Fruit fly (Drosophila melanogaster) whole organism, embryonic: ENCODE measurements around the gene CG32102.

ENCODE experiments used
- Bgb ChIP-seq: fragments of 200-800 bp; sonication (Bioruptor generic); IDR thresholded peaks from 2 replicates; pipeline ENCODE4 v1.3.6; 2022; ENCODE audit warnings: missing biosample characterization, missing genetic modification characterization; ENCODE audit not compliant: partially characterized antibody
- CG10959 ChIP-seq: fragments of 200-800 bp; sonication (Bioruptor generic); IDR thresholded peaks from 2 replicates; pipeline ENCODE4 v1.3.6; 2022; ENCODE audit warnings: missing biosample characterization, missing genetic modification characterization
- CG11504 ChIP-seq: fragments of 200-800 bp; sonication (Bioruptor generic); optimal IDR thresholded peaks from 3 replicates; lab custom pipeline; 2019; ENCODE audit warnings: missing biosample characterization, mild to moderate bottlenecking, missing genetic modification characterization, moderate library complexity
- CG11560 ChIP-seq: fragments of 200-800 bp; sonication (Bioruptor generic); IDR thresholded peaks from 3 replicates; pipeline ENCODE4 v1.3.6; 2022; ENCODE audit warnings: missing biosample characterization, missing genetic modification characterization
- CG12391 ChIP-seq: fragments of 200-800 bp; sonication (Bioruptor generic); optimal IDR thresholded peaks from 3 replicates; lab custom pipeline; 2018; ENCODE audit warnings: missing biosample characterization, mild to moderate bottlenecking, missing genetic modification characterization, moderate library complexity
- CG12942 ChIP-seq: fragments of 200-800 bp; sonication (Bioruptor generic); optimal IDR thresholded peaks from 3 replicates; lab custom pipeline; 2016; ENCODE audit warnings: missing biosample characterization, missing genetic modification characterization
- CG14667 ChIP-seq: fragments of 200-800 bp; sonication (Bioruptor generic); IDR thresholded peaks from 2 replicates; pipeline ENCODE4 v1.3.6; 2022; ENCODE audit warnings: missing biosample characterization, missing genetic modification characterization
- CG15073 ChIP-seq: fragments of 200-800 bp; sonication (Bioruptor generic); optimal IDR thresholded peaks from 2 replicates; lab custom pipeline; 2016; ENCODE audit warnings: missing biosample characterization, missing genetic modification characterization
- CG15696 ChIP-seq: fragments of 200-800 bp; sonication (Bioruptor generic); optimal IDR thresholded peaks from 2 replicates; lab custom pipeline; 2019; ENCODE audit warnings: missing biosample characterization, mild to moderate bottlenecking, missing genetic modification characterization, moderate library complexity
- CG1647 ChIP-seq: fragments of 200-800 bp; sonication (Bioruptor generic); optimal IDR thresholded peaks from 3 replicates; lab custom pipeline; 2016; ENCODE audit warnings: missing biosample characterization, missing genetic modification characterization
- CG18011 ChIP-seq: fragments of 200-800 bp; sonication (Bioruptor generic); optimal IDR thresholded peaks from 2 replicates; lab custom pipeline; 2017; ENCODE audit warnings: missing biosample characterization, missing genetic modification characterization, mild to moderate bottlenecking, moderate library complexity, missing genotype
- CG2129 ChIP-seq: fragments of 200-800 bp; sonication (Bioruptor generic); IDR thresholded peaks from 2 replicates; pipeline ENCODE4 v1.3.6; 2022; ENCODE audit warnings: missing biosample characterization, missing genetic modification characterization; ENCODE audit not compliant: partially characterized antibody
- CG31388 ChIP-seq: fragments of 200-800 bp; sonication (Bioruptor generic); optimal IDR thresholded peaks from 2 replicates; lab custom pipeline; 2016; ENCODE audit warnings: missing biosample characterization, missing genetic modification characterization
- CG31441 ChIP-seq: fragments of 200-800 bp; sonication (Bioruptor generic); IDR thresholded peaks from 2 replicates; pipeline ENCODE4 v1.3.6; 2022; ENCODE audit warnings: missing biosample characterization, missing genetic modification characterization
- CG4328 ChIP-seq: fragments of 200-800 bp; sonication (Bioruptor generic); optimal IDR thresholded peaks from 3 replicates; lab custom pipeline; 2017; ENCODE audit warnings: missing biosample characterization, missing genetic modification reagents, missing genetic modification characterization
- CG7271 ChIP-seq: fragments of 200-800 bp; sonication (Bioruptor generic); optimal IDR thresholded peaks from 2 replicates; lab custom pipeline; 2018; ENCODE audit warnings: missing biosample characterization, mild to moderate bottlenecking, missing genetic modification characterization, moderate library complexity
- CG8924 ChIP-seq: fragments of 200-800 bp; optimal IDR thresholded peaks from 3 replicates; lab custom pipeline; 2019; ENCODE audit warnings: missing biosample characterization, mild to moderate bottlenecking, missing genetic modification characterization, moderate library complexity
- Chrac-16 ChIP-seq: fragments of 200-800 bp; sonication (Bioruptor generic); optimal IDR thresholded peaks from 3 replicates; lab custom pipeline; 2016; ENCODE audit warnings: missing biosample characterization, missing genetic modification characterization
- D19A ChIP-seq: fragments of 200-800 bp; optimal IDR thresholded peaks from 3 replicates; lab custom pipeline; 2019; ENCODE audit warnings: missing biosample characterization, mild to moderate bottlenecking, missing genetic modification characterization, moderate library complexity
- Dll ChIP-seq: fragments of 200-800 bp; sonication (Bioruptor generic); IDR thresholded peaks from 4 replicates; pipeline ENCODE4 v1.3.6; 2022; ENCODE audit warnings: missing biosample characterization, missing genetic modification characterization; ENCODE audit not compliant: partially characterized antibody
- Doc2 ChIP-seq: fragments of 200-800 bp; sonication (Bioruptor generic); IDR thresholded peaks from 2 replicates; pipeline ENCODE4 v1.3.6; 2022; ENCODE audit warnings: missing biosample characterization, missing genetic modification characterization
- Dp ChIP-seq: fragments of 200-800 bp; sonication (Bioruptor generic); optimal IDR thresholded peaks from 2 replicates; lab custom pipeline; 2018; ENCODE audit warnings: missing biosample characterization, mild to moderate bottlenecking, missing genetic modification characterization, moderate library complexity
- Elba2 ChIP-seq: fragments of 200-800 bp; sonication (Bioruptor generic); optimal IDR thresholded peaks from 3 replicates; lab custom pipeline; 2016; ENCODE audit warnings: missing biosample characterization, missing genetic modification characterization
- HLH3B ChIP-seq: fragments of 200-800 bp; sonication (Bioruptor generic); IDR thresholded peaks from 2 replicates; pipeline ENCODE4 v1.3.6; 2022; ENCODE audit warnings: missing biosample characterization, missing genetic modification characterization
- HLHmδ ChIP-seq: fragments of 200-800 bp; sonication (Bioruptor generic); optimal IDR thresholded peaks from 2 replicates; lab custom pipeline; 2018; ENCODE audit warnings: missing biosample characterization, mild to moderate bottlenecking, missing genetic modification characterization, moderate library complexity
- Hmx ChIP-seq: fragments of 200-800 bp; sonication (Bioruptor generic); optimal IDR thresholded peaks from 2 replicates; lab custom pipeline; 2016; ENCODE audit warnings: missing biosample characterization, missing genetic modification characterization
- Hr39 ChIP-seq: fragments of >200 bp; optimal IDR thresholded peaks from 2 replicates; lab custom pipeline; 2017
- Lim3 ChIP-seq: fragments of 200-800 bp; sonication (Bioruptor generic); IDR thresholded peaks from 2 replicates; pipeline ENCODE4 v1.3.6; 2022; ENCODE audit warnings: missing biosample characterization, missing genetic modification characterization
- Ptx1 ChIP-seq: fragments of 200-800 bp; sonication (Bioruptor generic); IDR thresholded peaks from 2 replicates; pipeline ENCODE4 v1.3.6; 2022; ENCODE audit warnings: missing biosample characterization, missing genetic modification characterization
- TFAM ChIP-seq: fragments of 200-800 bp; sonication (Bioruptor generic); optimal IDR thresholded peaks from 2 replicates; lab custom pipeline; 2017; ENCODE audit warnings: missing biosample characterization, missing genetic modification characterization, inconsistent platforms
- ara ChIP-seq: fragments of 200-800 bp; sonication (Bioruptor generic); IDR thresholded peaks from 2 replicates; pipeline ENCODE4 v1.3.6; 2022; ENCODE audit warnings: missing biosample characterization, missing genetic modification characterization
- ase ChIP-seq: fragments of 200-800 bp; sonication (Bioruptor generic); IDR thresholded peaks from 3 replicates; pipeline ENCODE4 v1.3.6; 2022; ENCODE audit warnings: missing biosample characterization, missing genetic modification characterization
- br ChIP-seq: fragments of >200 bp; optimal IDR thresholded peaks from 2 replicates; lab custom pipeline; 2017
- cad ChIP-seq: fragments of >200 bp; optimal IDR thresholded peaks from 2 replicates; lab custom pipeline; 2017; ENCODE audit warnings: missing biosample characterization, missing genetic modification characterization
- cas ChIP-seq: fragments of 200-800 bp; sonication (Bioruptor generic); IDR thresholded peaks from 2 replicates; pipeline ENCODE4 v1.3.6; 2022; ENCODE audit warnings: missing biosample characterization, missing genetic modification characterization
- da ChIP-seq: fragments of 200-800 bp; sonication (Bioruptor generic); optimal IDR thresholded peaks from 2 replicates; lab custom pipeline; 2016; ENCODE audit warnings: missing biosample characterization, missing genetic modification characterization
- dmrt11E ChIP-seq: fragments of 200-800 bp; sonication (Bioruptor generic); optimal IDR thresholded peaks from 3 replicates; lab custom pipeline; 2018; ENCODE audit warnings: missing biosample characterization, mild to moderate bottlenecking, missing genetic modification characterization, moderate library complexity
- dysf ChIP-seq: fragments of 200-800 bp; sonication (Bioruptor generic); IDR thresholded peaks from 3 replicates; pipeline ENCODE4 v1.3.6; 2022; ENCODE audit warnings: missing biosample characterization, missing genetic modification characterization
- emc ChIP-seq: fragments of 200-800 bp; sonication (Bioruptor generic); optimal IDR thresholded peaks from 2 replicates; lab custom pipeline; 2016; ENCODE audit warnings: missing biosample characterization, missing genetic modification characterization
- en ChIP-seq: fragments of 200-800 bp; sonication (Bioruptor generic); optimal IDR thresholded peaks from 2 replicates; lab custom pipeline; 2016; ENCODE audit warnings: missing biosample characterization, missing genetic modification characterization
- ewg ChIP-seq: fragments of 200-800 bp; sonication (Bioruptor generic); optimal IDR thresholded peaks from 3 replicates; lab custom pipeline; 2017; ENCODE audit warnings: mild to moderate bottlenecking, missing biosample characterization, missing genetic modification reagents, missing genetic modification characterization
- gce ChIP-seq: fragments of 200-800 bp; sonication (Bioruptor generic); IDR thresholded peaks from 3 replicates; pipeline ENCODE4 v1.3.6; 2022; ENCODE audit warnings: missing biosample characterization, missing genetic modification characterization
- grn ChIP-seq: fragments of 200-800 bp; sonication (Bioruptor generic); optimal IDR thresholded peaks from 3 replicates; lab custom pipeline; 2017; ENCODE audit warnings: missing biosample characterization, missing genetic modification characterization
- lab ChIP-seq: fragments of 200-800 bp; sonication (Bioruptor generic); optimal IDR thresholded peaks from 3 replicates; lab custom pipeline; 2017; ENCODE audit warnings: missing biosample characterization, missing genetic modification characterization, mild to moderate bottlenecking, moderate library complexity, missing genetic modification reagents
- lilli ChIP-seq: fragments of 200-800 bp; sonication (Bioruptor generic); optimal IDR thresholded peaks from 3 replicates; lab custom pipeline; 2016; ENCODE audit warnings: missing biosample characterization, missing genetic modification characterization
- nerfin-1 ChIP-seq: fragments of 200-800 bp; sonication (Bioruptor generic); optimal IDR thresholded peaks from 3 replicates; lab custom pipeline; 2019; ENCODE audit warnings: missing biosample characterization, mild to moderate bottlenecking, missing genetic modification characterization, moderate library complexity
- org-1 ChIP-seq: fragments of 200-800 bp; sonication (Bioruptor generic); optimal IDR thresholded peaks from 2 replicates; lab custom pipeline; 2017; ENCODE audit warnings: missing biosample characterization, missing genetic modification characterization
- ranshi ChIP-seq: fragments of 200-800 bp; sonication (Bioruptor generic); IDR thresholded peaks from 2 replicates; pipeline ENCODE4 v1.3.6; 2022; ENCODE audit warnings: missing biosample characterization, missing genetic modification characterization
- seq ChIP-seq: fragments of 200-800 bp; sonication (Bioruptor generic); IDR thresholded peaks from 2 replicates; pipeline ENCODE4 v1.3.6; 2022; ENCODE audit warnings: missing biosample characterization, missing genetic modification characterization
- sisA ChIP-seq: fragments of 200-800 bp; sonication (Bioruptor generic); IDR thresholded peaks from 2 replicates; pipeline ENCODE4 v1.3.6; 2022; ENCODE audit warnings: missing biosample characterization, missing genetic modification characterization
- slou ChIP-seq: fragments of 200-800 bp; sonication (Bioruptor generic); optimal IDR thresholded peaks from 3 replicates; lab custom pipeline; 2016; ENCODE audit warnings: missing biosample characterization, missing genetic modification characterization
- wdn ChIP-seq: fragments of 200-800 bp; sonication (Bioruptor generic); IDR thresholded peaks from 2 replicates; pipeline ENCODE4 v1.3.6; 2022; ENCODE audit warnings: missing biosample characterization, missing genetic modification characterization
- yki ChIP-seq: fragments of >200 bp; optimal IDR thresholded peaks from 3 replicates; lab custom pipeline; 2018

The CG32102 gene

DNA sequence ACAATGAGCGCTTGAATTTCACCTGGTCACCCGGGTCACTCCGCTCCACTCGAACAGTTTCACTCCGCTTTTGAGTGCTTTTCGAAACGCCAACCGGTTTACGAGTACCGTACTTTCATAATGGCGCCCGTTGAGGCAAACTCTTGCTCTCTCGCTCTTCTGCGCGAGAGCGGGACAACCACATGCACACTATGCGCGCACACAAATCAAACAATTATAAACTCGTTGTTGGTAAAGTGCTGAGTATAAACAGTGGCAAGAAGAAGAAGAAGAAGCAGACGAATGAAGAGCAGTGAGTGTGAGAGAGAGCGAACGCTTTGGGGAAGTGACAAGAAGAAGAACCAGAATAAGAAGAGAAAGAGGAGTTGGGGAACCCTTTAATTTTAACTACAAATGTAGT, 1.6 kb downstream of the CG32102 start, which contains the start of gene eyg (continued):
- no peak for TF ChIP-seq Dp (GFP tag; lab: Kevin White, UChicago)
- no peak for TF ChIP-seq lab (GFP tag; lab: Kevin White, UChicago)
- TF ChIP-seq HLH3B (GFP tag; lab: Robert Waterston, UW) = no peak
- TF ChIP-seq CG2129 (GFP tag; lab: Robert Waterston, UW) = no peak
- TF ChIP-seq lilli (GFP tag; lab: Kevin White, UChicago) = no peak
- TF ChIP-seq Dll = 0 out of 4 replicates have a peak, but pooled peaks have one; percentile 28
- no peak for TF ChIP-seq wdn (GFP tag; lab: Robert Waterston, UW)
- TF ChIP-seq CG4328 = no peak
- peak; percentile 46 for TF ChIP-seq HLHmδ (GFP tag; lab: Kevin White, UChicago)
- TF ChIP-seq dmrt11E = peak; percentile 19
- TF ChIP-seq sisA = no peak
- peak; percentile 30 for TF ChIP-seq grn (GFP tag; lab: Kevin White, UChicago)
- no peak for TF ChIP-seq emc
- peak; percentile 24 for TF ChIP-seq CG12942 (GFP tag; lab: Kevin White, UChicago)
- peak; percentile 44 for TF ChIP-seq CG8924
- TF ChIP-seq CG7271 (tag; lab: Kevin White, UChicago) = no peak
- TF ChIP-seq yki = no peak
- no peak for TF ChIP-seq CG15073 (GFP tag; lab: Kevin White, UChicago)
- TF ChIP-seq ase (GFP tag; lab: Robert Waterston, UW) = no peak
- peak; percentile 24 for TF ChIP-seq org-1 (GFP tag; lab: Kevin White, UChicago)
- TF ChIP-seq Hr39 = no peak
- no peak for TF ChIP-seq Hmx (GFP tag; lab: Kevin White, UChicago)
- TF ChIP-seq Lim3 (GFP tag; lab: Robert Waterston, UW) = no peak
- TF ChIP-seq cad (GFP tag; lab: Kevin White, UChicago) = no peak
- no peak for TF ChIP-seq D19A (tag; lab: Kevin White, UChicago)
- peak; percentile 46 for TF ChIP-seq CG15696 (tag; lab: Kevin White, UChicago)
- TF ChIP-seq cas (GFP tag; lab: Robert Waterston, UW) = no peak
- TF ChIP-seq da (GFP tag; lab: Kevin White, UChicago) = no peak
- no peak for TF ChIP-seq CG11560
- peak; percentile 4 for TF ChIP-seq CG12391
- TF ChIP-seq CG10959 (GFP tag; lab: Robert Waterston, UW) = no peak
- TF ChIP-seq Ptx1 (GFP tag; lab: Robert Waterston, UW) = no peak
- TF ChIP-seq CG31441 = no peak
- TF ChIP-seq TFAM = no peak
- peak; percentile 52 for TF ChIP-seq nerfin-1 (tag; lab: Kevin White, UChicago)
- TF ChIP-seq Bgb (GFP tag; lab: Robert Waterston, UW) = peak; percentile 82
- no peak for TF ChIP-seq en (GFP tag; lab: Kevin White, UChicago)
- TF ChIP-seq dysf = 0 out of 3 replicates have a peak, but pooled peaks have one; percentile 34
- no peak for TF ChIP-seq CG14667 (GFP tag; lab: Robert Waterston, UW)
- no peak for TF ChIP-seq CG18011 (GFP tag; lab: Kevin White, UChicago)
- peak; percentile 2 for TF ChIP-seq CG1647 (GFP tag; lab: Kevin White, UChicago)
- no peak for TF ChIP-seq Elba2 (GFP tag; lab: Kevin White, UChicago)
- no peak for TF ChIP-seq slou (GFP tag; lab: Kevin White, UChicago)
- TF ChIP-seq Chrac-16 (GFP tag; lab: Kevin White, UChicago) = no peak
- no peak for TF ChIP-seq CG31388
- TF ChIP-seq CG11504 (tag; lab: Kevin White, UChicago) = no peak
- TF ChIP-seq gce (GFP tag; lab: Robert Waterston, UW) = peak; percentile 46; the same call in 1 of the 3 replicates
- TF ChIP-seq Doc2 (GFP tag; lab: Robert Waterston, UW) = no peak
- peak; percentile 57; the same call in 1 of the 2 replicates for TF ChIP-seq ara (GFP tag; lab: Robert Waterston, UW)
- peak; percentile 55; the same call in 1 of the 2 replicates for TF ChIP-seq seq (GFP tag; lab: Robert Waterston, UW)
- TF ChIP-seq ewg = peak; percentile 97
- no peak for TF ChIP-seq br
- peak; percentile 12; the same call in 1 of the 2 replicates for TF ChIP-seq ranshi (GFP tag; lab: Robert Waterston, UW)
